Worm (Caenorhabditis elegans): ENCODE results near the gene col-166.

ce11 chrX:6235443-6235842, 44.4 kb upstream of the col-166 start, which contains the start of gene hsp-43:
- TF ChIP-seq nhr-12 (tag; optimal IDR thresholded peaks at IDR 0.05) = no peak
- TF ChIP-seq peb-1 (tag; optimal IDR thresholded peaks at IDR 0.05) = no peak
- no peak for TF ChIP-seq nhr-23 (tag; optimal IDR thresholded peaks at IDR 0.05)
- no peak for TF ChIP-seq sem-4 (tag; optimal IDR thresholded peaks at IDR 0.05)
- TF ChIP-seq ama-1 (optimal IDR thresholded peaks at IDR 0.05) = no peak
- TF ChIP-seq R02D3.7 (tag; optimal IDR thresholded peaks at IDR 0.05) = no peak
- TF ChIP-seq lsy-2 (tag; optimal IDR thresholded peaks at IDR 0.05) = no peak
- TF ChIP-seq blmp-1 (tag; optimal IDR thresholded peaks at IDR 0.05; ENCODE audit: insufficient read depth) = no peak
- no peak for TF ChIP-seq dmd-4 (tag; optimal IDR thresholded peaks at IDR 0.05)
- TF ChIP-seq egl-27 (tag; optimal IDR thresholded peaks at IDR 0.05) = no peak
- TF ChIP-seq skn-1 (tag; optimal IDR thresholded peaks at IDR 0.05) = no peak

Data from whole organism, L2 larva.